Fruit fly (Drosophila melanogaster) whole organism, embryonic: ENCODE measurements around the gene IKKbeta.
A peak's percentile ranks its signal among the peaks of the same experiment; 100 is the strongest.

Experiments used
- Aef1 ChIP-seq: fragments of 200-800 bp; sonication (Bioruptor generic); IDR thresholded peaks from 3 replicates; pipeline ENCODE4 v1.3.6; 2022; ENCODE audit warnings: missing biosample characterization, missing genetic modification characterization
- Atf-2 ChIP-seq: fragments of 200-800 bp; sonication (Bioruptor generic); optimal IDR thresholded peaks from 2 replicates; lab custom pipeline; 2016; ENCODE audit warnings: missing biosample characterization, missing genetic modification characterization
- Bteb2 ChIP-seq: fragments of 200-800 bp; sonication (Bioruptor generic); optimal IDR thresholded peaks from 2 replicates; lab custom pipeline; 2016; ENCODE audit warnings: missing biosample characterization, missing genetic modification characterization
- CG10147 ChIP-seq: fragments of 200-800 bp; sonication (Bioruptor generic); optimal IDR thresholded peaks from 2 replicates; lab custom pipeline; 2019; ENCODE audit warnings: missing biosample characterization, mild to moderate bottlenecking, missing genetic modification characterization, moderate library complexity
- CG1024 ChIP-seq: fragments of 200-800 bp; sonication (Bioruptor generic); IDR thresholded peaks from 2 replicates; pipeline ENCODE4 v1.3.6; 2022; ENCODE audit warnings: missing biosample characterization, missing genetic modification characterization
- CG10543 ChIP-seq: fragments of 200-800 bp; sonication (Bioruptor generic); optimal IDR thresholded peaks from 3 replicates; lab custom pipeline; 2017; ENCODE audit warnings: missing biosample characterization, mild to moderate bottlenecking, missing genetic modification characterization, moderate library complexity
- CG11696 ChIP-seq: fragments of 200-800 bp; sonication (Bioruptor generic); IDR thresholded peaks from 2 replicates; pipeline ENCODE4 v1.3.6; 2022; ENCODE audit warnings: missing biosample characterization, missing genetic modification characterization
- CG14050 ChIP-seq: fragments of 200-800 bp; sonication (Bioruptor generic); IDR thresholded peaks from 3 replicates; pipeline ENCODE4 v1.3.6; 2022; ENCODE audit warnings: missing biosample characterization, missing genetic modification characterization
- CG15269 ChIP-seq: fragments of 200-800 bp; sonication (Bioruptor generic); optimal IDR thresholded peaks from 2 replicates; lab custom pipeline; 2018; ENCODE audit warnings: missing biosample characterization, mild to moderate bottlenecking, missing genetic modification characterization, moderate library complexity
- CG15514 ChIP-seq: fragments of 200-800 bp; sonication (Bioruptor generic); optimal IDR thresholded peaks from 3 replicates; lab custom pipeline; 2017; ENCODE audit warnings: missing biosample characterization, missing genetic modification characterization, mild to moderate bottlenecking, moderate library complexity, missing genetic modification reagents
- CG17328 ChIP-seq: fragments of 200-800 bp; sonication (Bioruptor generic); IDR thresholded peaks from 2 replicates; pipeline ENCODE4 v1.3.6; 2022; ENCODE audit warnings: missing biosample characterization, missing genetic modification characterization
- CG17912 ChIP-seq: fragments of 200-800 bp; sonication (Bioruptor generic); optimal IDR thresholded peaks from 2 replicates; lab custom pipeline; 2018; ENCODE audit warnings: missing biosample characterization, mild to moderate bottlenecking, missing genetic modification characterization
- CG18262 ChIP-seq: fragments of 200-800 bp; optimal IDR thresholded peaks from 3 replicates; lab custom pipeline; 2019; ENCODE audit warnings: missing biosample characterization, mild to moderate bottlenecking, missing genetic modification characterization, moderate library complexity
- CG3065 ChIP-seq: fragments of 200-800 bp; sonication (Bioruptor generic); optimal IDR thresholded peaks from 2 replicates; lab custom pipeline; 2016; ENCODE audit warnings: missing biosample characterization, missing genetic modification characterization
- CG31441 ChIP-seq: fragments of 200-800 bp; sonication (Bioruptor generic); IDR thresholded peaks from 2 replicates; pipeline ENCODE4 v1.3.6; 2022; ENCODE audit warnings: missing biosample characterization, missing genetic modification characterization
- CG33557 ChIP-seq: fragments of 200-800 bp; sonication (Bioruptor generic); optimal IDR thresholded peaks from 2 replicates; lab custom pipeline; 2019; ENCODE audit warnings: missing biosample characterization, mild to moderate bottlenecking, missing genetic modification characterization, moderate library complexity
- CG4282 ChIP-seq: fragments of 200-800 bp; sonication (Bioruptor generic); optimal IDR thresholded peaks from 2 replicates; lab custom pipeline; 2016; ENCODE audit warnings: missing biosample characterization, missing genetic modification characterization
- CG4404 ChIP-seq: fragments of 200-800 bp; sonication (Bioruptor generic); IDR thresholded peaks from 2 replicates; pipeline ENCODE4 v1.3.6; 2022; ENCODE audit warnings: missing biosample characterization, missing genetic modification characterization
- CG6254 ChIP-seq: fragments of 200-800 bp; sonication (Bioruptor generic); optimal IDR thresholded peaks from 3 replicates; lab custom pipeline; 2017; ENCODE audit warnings: mild to moderate bottlenecking, missing biosample characterization, missing genetic modification reagents, missing genetic modification characterization
- CG7786 ChIP-seq: fragments of 200-800 bp; sonication (Bioruptor generic); optimal IDR thresholded peaks from 2 replicates; lab custom pipeline; 2016; ENCODE audit warnings: missing biosample characterization, missing genetic modification characterization
- CG9876 ChIP-seq: fragments of 200-800 bp; sonication (Bioruptor generic); optimal IDR thresholded peaks from 2 replicates; lab custom pipeline; 2016; ENCODE audit warnings: missing biosample characterization, missing genetic modification characterization
- D19A ChIP-seq: fragments of 200-800 bp; optimal IDR thresholded peaks from 3 replicates; lab custom pipeline; 2019; ENCODE audit warnings: missing biosample characterization, mild to moderate bottlenecking, missing genetic modification characterization, moderate library complexity
- D19B ChIP-seq: fragments of 200-800 bp; sonication (Bioruptor generic); optimal IDR thresholded peaks from 2 replicates; lab custom pipeline; 2017; ENCODE audit warnings: missing biosample characterization, mild to moderate bottlenecking, missing genetic modification characterization
- Dip3 ChIP-seq: fragments of 200-800 bp; sonication (Bioruptor generic); optimal IDR thresholded peaks from 3 replicates; lab custom pipeline; 2016; ENCODE audit warnings: missing biosample characterization, missing genetic modification characterization
- E2f2 ChIP-seq: fragments of 200-800 bp; sonication (Bioruptor generic); IDR thresholded peaks from 2 replicates; pipeline ENCODE4 v1.3.6; 2022; ENCODE audit warnings: missing biosample characterization, missing genetic modification characterization
- Elba2 ChIP-seq: fragments of 200-800 bp; sonication (Bioruptor generic); optimal IDR thresholded peaks from 3 replicates; lab custom pipeline; 2016; ENCODE audit warnings: missing biosample characterization, missing genetic modification characterization
- Hmx ChIP-seq: fragments of 200-800 bp; sonication (Bioruptor generic); optimal IDR thresholded peaks from 2 replicates; lab custom pipeline; 2016; ENCODE audit warnings: missing biosample characterization, missing genetic modification characterization
- Kr ChIP-seq: fragments of 200-800 bp; sonication (Bioruptor generic); optimal IDR thresholded peaks from 2 replicates; lab custom pipeline; 2017; ENCODE audit warnings: missing biosample characterization, mild to moderate bottlenecking, missing genetic modification characterization
- Neu2 ChIP-seq: fragments of 200-800 bp; sonication (Bioruptor generic); optimal IDR thresholded peaks from 3 replicates; lab custom pipeline; 2016; ENCODE audit warnings: missing biosample characterization, missing genetic modification characterization, borderline replicate concordance
- Rx ChIP-seq: fragments of 200-800 bp; sonication (Bioruptor generic); IDR thresholded peaks from 2 replicates; pipeline ENCODE4 v1.3.6; 2022; ENCODE audit warnings: missing biosample characterization, missing genetic modification characterization
- Sry-δ ChIP-seq: fragments of 200-800 bp; sonication (Bioruptor generic); optimal IDR thresholded peaks from 2 replicates; lab custom pipeline; 2016; ENCODE audit warnings: missing biosample characterization, missing genetic modification characterization
- Ssrp ChIP-seq: fragments of 200-800 bp; sonication (Bioruptor generic); optimal IDR thresholded peaks from 2 replicates; lab custom pipeline; 2018; ENCODE audit warnings: missing biosample characterization, mild to moderate bottlenecking, missing genetic modification characterization, moderate library complexity
- Stat92E ChIP-seq, 3 experiments: fragments of >200 bp in 2 of 3; fragments of 200-800 bp in 1 of 3; sonication (Bioruptor generic) in 1 of 3; optimal IDR thresholded peaks; 2 replicates each; lab custom pipeline; 2017 to 2019; ENCODE audit warnings: missing biosample characterization in 3 of 3, missing genetic modification characterization in 3 of 3, mild to moderate bottlenecking in 1 of 3, moderate library complexity in 1 of 3
- croc ChIP-seq: fragments of 200-800 bp; sonication (Bioruptor generic); conservative IDR thresholded peaks from 3 replicates; pipeline ENCODE4 v1.3.6; 2022; ENCODE audit warnings: missing biosample characterization, missing genetic modification characterization
- ems ChIP-seq: fragments of 200-800 bp; sonication (Bioruptor generic); optimal IDR thresholded peaks from 3 replicates; lab custom pipeline; 2016; ENCODE audit warnings: missing biosample characterization, missing genetic modification characterization
- ken ChIP-seq: fragments of 200-800 bp; sonication (Bioruptor generic); IDR thresholded peaks from 3 replicates; pipeline ENCODE4 v1.3.6; 2022; ENCODE audit warnings: missing biosample characterization, missing genetic modification characterization
- nerfin-1 ChIP-seq: fragments of 200-800 bp; sonication (Bioruptor generic); optimal IDR thresholded peaks from 3 replicates; lab custom pipeline; 2019; ENCODE audit warnings: missing biosample characterization, mild to moderate bottlenecking, missing genetic modification characterization, moderate library complexity
- p53 ChIP-seq: fragments of 200-800 bp; sonication (Bioruptor generic); optimal IDR thresholded peaks from 2 replicates; lab custom pipeline; 2016; ENCODE audit warnings: missing biosample characterization, missing genetic modification characterization
- sd ChIP-seq: fragments of 200-800 bp; sonication (Bioruptor generic); optimal IDR thresholded peaks from 3 replicates; lab custom pipeline; 2018; ENCODE audit warnings: missing biosample characterization, mild to moderate bottlenecking, missing genetic modification characterization, moderate library complexity
- shn ChIP-seq: fragments of 200-800 bp; sonication (Bioruptor generic); optimal IDR thresholded peaks from 3 replicates; lab custom pipeline; 2016; ENCODE audit warnings: missing biosample characterization, missing genetic modification characterization
- stc ChIP-seq: fragments of 200-800 bp; sonication (Bioruptor generic); IDR thresholded peaks from 2 replicates; pipeline ENCODE4 v1.3.6; 2022; ENCODE audit warnings: missing biosample characterization, missing genetic modification characterization
- stwl ChIP-seq: fragments of 200-800 bp; sonication (Bioruptor generic); optimal IDR thresholded peaks from 3 replicates; lab custom pipeline; 2018; ENCODE audit warnings: missing biosample characterization, mild to moderate bottlenecking, missing genetic modification characterization, moderate library complexity
- usp ChIP-seq: fragments of >200 bp; optimal IDR thresholded peaks from 2 replicates; lab custom pipeline; 2017; ENCODE audit warnings: missing biosample characterization, missing genetic modification characterization
- zfh2 ChIP-seq: fragments of 200-800 bp; sonication (Bioruptor generic); optimal IDR thresholded peaks from 2 replicates; lab custom pipeline; 2016; ENCODE audit warnings: missing biosample characterization, missing genetic modification characterization

IKKbeta gene

dm6 chr3R:16005943-16006342, 43.3 kb downstream of the IKKbeta start (continued):
- TF ChIP-seq CG10147 (GFP tag; lab: Kevin White, UChicago): peak; percentile 18
- TF ChIP-seq CG15269 (tag; lab: Kevin White, UChicago): peak; percentile 38
- no peak for TF ChIP-seq Rx (GFP tag; lab: Robert Waterston, UW)
- no peak for TF ChIP-seq CG11696
- no peak for TF ChIP-seq D19B
- TF ChIP-seq sd (tag; lab: Kevin White, UChicago): no peak
- no peak for TF ChIP-seq croc
- TF ChIP-seq CG17912 (GFP tag; lab: Kevin White, UChicago): peak; percentile 49
- no peak for TF ChIP-seq Dip3 (GFP tag; lab: Kevin White, UChicago)
- TF ChIP-seq CG18262 (tag; lab: Kevin White, UChicago): peak; percentile 32
- TF ChIP-seq shn: no peak
- TF ChIP-seq CG15514 (GFP tag; lab: Kevin White, UChicago): peak; percentile 18
- no peak for TF ChIP-seq Bteb2
- no peak for TF ChIP-seq Hmx (GFP tag; lab: Kevin White, UChicago)
- TF ChIP-seq stc (GFP tag; lab: Robert Waterston, UW): no peak
- TF ChIP-seq CG7786 (GFP tag; lab: Kevin White, UChicago): no peak
- TF ChIP-seq CG10543 (GFP tag; lab: Kevin White, UChicago): peak; percentile 1
- TF ChIP-seq usp: no peak
- no peak for TF ChIP-seq E2f2 (GFP tag; lab: Robert Waterston, UW)
- TF ChIP-seq CG4282 (GFP tag; lab: Kevin White, UChicago): no peak
- peak; percentile 62 for TF ChIP-seq CG33557 (GFP tag; lab: Kevin White, UChicago)
- no peak for TF ChIP-seq zfh2
- no peak for TF ChIP-seq ems (GFP tag; lab: Kevin White, UChicago)
- TF ChIP-seq Elba2: no peak
- no peak for TF ChIP-seq CG9876
- TF ChIP-seq p53 (GFP tag; lab: Kevin White, UChicago): no peak
- no peak for TF ChIP-seq Aef1 (GFP tag; lab: Robert Waterston, UW)
- TF ChIP-seq D19A: peak; percentile 8
- no peak for TF ChIP-seq ken (GFP tag; lab: Robert Waterston, UW)
- peak; percentile 13 for TF ChIP-seq Kr
- TF ChIP-seq Sry-δ (GFP tag; lab: Kevin White, UChicago): no peak
- peak; percentile 41 for TF ChIP-seq CG6254 (GFP tag; lab: Kevin White, UChicago)
- no peak for TF ChIP-seq stwl (tag; lab: Kevin White, UChicago)
- TF ChIP-seq CG31441 (GFP tag; lab: Robert Waterston, UW): peak; percentile 38; the same call in 1 of the 2 replicates
- TF ChIP-seq nerfin-1: peak; percentile 70
- TF ChIP-seq CG1024 (GFP tag; lab: Robert Waterston, UW): no peak
- TF ChIP-seq Ssrp (tag; lab: Kevin White, UChicago): no peak
- TF ChIP-seq CG14050 (GFP tag; lab: Robert Waterston, UW): no peak
- TF ChIP-seq CG17328 (GFP tag; lab: Robert Waterston, UW): no peak
- TF ChIP-seq Atf-2 (GFP tag; lab: Kevin White, UChicago): no peak
- TF ChIP-seq CG4404 (GFP tag; lab: Robert Waterston, UW): no peak
- TF ChIP-seq CG3065 (GFP tag; lab: Kevin White, UChicago): no peak
- no peak for TF ChIP-seq Stat92E (GFP tag; optimal IDR thresholded peaks at IDR 0.05; lab: Kevin White, UChicago)
- no peak for TF ChIP-seq Neu2 (GFP tag; lab: Kevin White, UChicago)
